Worm (Caenorhabditis elegans): ENCODE results near the gene C03B1.3.

The C03B1.3 gene

DNA sequence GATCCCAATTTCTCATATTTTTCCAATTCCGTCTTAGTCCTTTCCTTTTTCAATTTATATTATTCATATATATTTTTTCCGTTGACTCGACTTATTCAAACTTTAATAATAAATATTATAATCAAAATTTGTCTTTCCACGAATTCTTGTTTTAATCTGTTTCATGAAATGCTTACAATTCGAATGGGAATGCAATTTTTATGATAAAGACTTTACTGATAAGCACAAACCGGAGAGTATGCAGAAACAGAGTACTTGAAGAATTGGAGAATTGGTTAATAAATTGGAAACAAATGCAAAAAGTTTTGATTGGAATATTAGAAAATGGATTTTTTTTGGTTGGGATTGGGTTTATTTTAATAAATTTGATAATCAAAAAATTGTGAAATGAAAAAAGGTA is 42.5 kb downstream of the C03B1.3 start:
- TF ChIP-seq F39B2.1 (GFP tag; IDR thresholded peaks at IDR 0.05), result no peak
- TF ChIP-seq nhr-80 (tag; optimal IDR thresholded peaks at IDR 0.05), result peak; percentile 20

DNA sequence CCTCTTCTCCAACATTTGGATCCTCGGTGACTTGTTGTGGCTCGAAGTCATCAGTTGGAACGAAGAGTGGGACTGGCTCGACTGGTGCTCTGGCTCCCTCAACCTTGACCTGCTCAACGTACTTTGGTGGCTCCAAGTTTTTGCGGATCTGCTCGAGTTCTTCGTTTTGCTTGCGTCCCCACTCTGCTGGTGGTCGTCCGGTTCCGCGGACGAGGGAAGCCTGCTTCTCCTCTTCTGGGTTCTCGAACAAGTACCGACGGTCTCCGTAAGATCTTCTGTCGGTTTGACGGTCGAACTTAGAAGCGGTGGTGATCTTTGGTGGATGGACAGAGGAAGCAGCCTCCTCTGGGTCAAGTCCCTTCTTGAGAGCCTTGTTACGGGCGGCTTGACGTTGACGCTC is 42.9 kb downstream of the C03B1.3 start:
- TF ChIP-seq fkh-3 (tag; optimal IDR thresholded peaks at IDR 0.05), result no peak
- TF ChIP-seq F23B12.7 (tag; optimal IDR thresholded peaks at IDR 0.05; ENCODE audit: insufficient read depth), result no peak
- TF ChIP-seq mxl-1 (tag; optimal IDR thresholded peaks at IDR 0.05), result no peak
- TF ChIP-seq somi-1 (GFP tag; optimal IDR thresholded peaks at IDR 0.05), result no peak
- TF ChIP-seq Y95B8A.8 (GFP tag; IDR thresholded peaks at IDR 0.05), result no peak
- peak; percentile 78 for TF ChIP-seq zfh-2 (GFP tag; conservative IDR thresholded peaks at IDR 0.05)
- no peak for TF ChIP-seq F57C9.4 (tag; optimal IDR thresholded peaks at IDR 0.05)
- peak; percentile 12; the same call in 1 of the 2 replicates for TF ChIP-seq egrh-3 (GFP tag; IDR thresholded peaks at IDR 0.05)
- TF ChIP-seq ceh-91 (GFP tag; IDR thresholded peaks at IDR 0.05), result no peak
- no peak for TF ChIP-seq cebp-1 (GFP tag; IDR thresholded peaks at IDR 0.05)
- TF ChIP-seq cebp-1 (tag; optimal IDR thresholded peaks at IDR 0.05), result no peak

DNA sequence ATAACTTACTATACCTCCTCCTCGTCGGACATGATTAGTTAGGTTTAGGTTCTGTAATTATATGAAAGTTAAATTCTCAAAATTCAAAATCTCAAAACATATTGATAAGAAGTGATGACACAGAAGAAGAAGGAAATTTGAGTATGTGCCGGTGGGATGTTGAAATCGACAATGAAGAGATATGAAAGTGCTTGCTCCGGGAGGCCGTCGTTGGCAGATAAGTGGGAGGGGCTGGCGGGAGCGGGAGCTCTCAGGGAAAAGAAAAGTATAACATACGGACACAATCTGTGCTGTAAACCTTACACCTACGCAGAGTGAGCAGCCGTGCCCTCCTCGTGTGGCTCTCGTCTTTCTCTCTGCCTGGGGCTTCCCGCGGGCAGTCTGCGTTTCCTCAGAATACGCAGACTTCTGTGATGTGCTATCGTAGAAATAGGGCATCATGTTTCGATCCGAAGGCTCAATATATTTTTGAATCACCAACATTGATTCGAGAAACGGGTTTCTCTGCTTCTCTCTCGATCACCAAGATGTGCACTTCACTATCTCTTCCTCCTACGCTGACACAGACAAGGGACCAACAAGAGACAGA is 44.5 kb downstream of the C03B1.3 start, which contains the start of gene mup-2:
mup-2 (minus strand) TSS at position 51 of the 589 bp plus-strand sequence.
- TF ChIP-seq rcor-1 (GFP tag; IDR thresholded peaks at IDR 0.05) (0 out of 2 replicates have a peak, but pooled peaks have one; percentile 13), zfh-2 (GFP tag; conservative IDR thresholded peaks at IDR 0.05) (peak; percentile 88), ZK185.1 (tag; optimal IDR thresholded peaks at IDR 0.05; ENCODE audit: poor library complexity, severe bottlenecking) (no peak), B0336.3 (GFP tag; IDR thresholded peaks at IDR 0.05) (no peak), F33H1.4 (GFP tag; IDR thresholded peaks at IDR 0.05) (no peak), B0019.2 (GFP tag; conservative IDR thresholded peaks at IDR 0.05) (no peak), somi-1 (GFP tag; optimal IDR thresholded peaks at IDR 0.05) (peak; percentile 40), dpff-1 (tag; optimal IDR thresholded peaks at IDR 0.05) (no peak), hsf-1 (GFP tag; IDR thresholded peaks at IDR 0.05) (no peak)

DNA sequence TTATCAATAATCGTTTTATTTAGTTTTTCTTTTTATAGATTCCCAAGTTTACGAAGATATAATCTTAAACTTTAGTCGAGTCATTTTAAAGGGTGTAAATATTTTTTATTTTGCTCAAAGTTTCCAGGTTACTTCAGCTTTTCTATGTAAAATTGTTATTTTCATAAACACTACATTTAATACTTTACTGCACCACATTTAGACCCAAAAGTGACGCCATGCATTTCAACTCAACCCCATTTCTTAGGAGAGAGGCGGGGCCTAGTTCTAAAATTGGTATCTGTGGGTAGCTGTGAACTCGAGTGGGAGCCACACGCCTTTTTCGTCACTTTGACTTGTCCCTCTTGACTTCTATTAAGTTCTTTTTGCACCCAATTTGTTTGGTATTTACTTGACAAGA is 46.8 kb downstream of the C03B1.3 start, which contains the start of gene T22E5.1:
T22E5.1 (plus strand) TSS at position 301 of the 400 bp plus-strand sequence.
- TF ChIP-seq bed-2 (GFP tag; IDR thresholded peaks at IDR 0.05) (no peak), F55B11.4 (tag; optimal IDR thresholded peaks at IDR 0.05; ENCODE audit: borderline replicate concordance, insufficient read depth) (no peak), ets-4 (GFP tag; optimal IDR thresholded peaks at IDR 0.05) (no peak), nhr-179 (tag; optimal IDR thresholded peaks at IDR 0.05) (no peak), F49E8.2 (tag; optimal IDR thresholded peaks at IDR 0.05; ENCODE audit: insufficient read depth) (no peak), let-526 (GFP tag; IDR thresholded peaks at IDR 0.05) (no peak), nhr-120 (GFP tag; IDR thresholded peaks at IDR 0.05) (no peak), sdz-38 (tag; optimal IDR thresholded peaks at IDR 0.05) (no peak), F37B4.10 (GFP tag; IDR thresholded peaks at IDR 0.05) (no peak), athp-1 (tag; optimal IDR thresholded peaks at IDR 0.05) (no peak), nfya-1 (tag; optimal IDR thresholded peaks at IDR 0.05; ENCODE audit: borderline replicate concordance, insufficient read depth) (no peak), efl-1 (GFP tag; optimal IDR thresholded peaks at IDR 0.05) (no peak), sptf-2 (GFP tag; optimal IDR thresholded peaks at IDR 0.05) (no peak), ztf-22 (GFP tag; optimal IDR thresholded peaks at IDR 0.05) (no peak)
